Worm (Caenorhabditis elegans) whole organism, late embryonic: Measurements from ENCODE around the gene R11G1.11.

ENCODE experiments used
- dve-1 ChIP-seq: sonication (generic microtip); optimal IDR thresholded peaks from 2 replicates; lab custom pipeline; 2017; ENCODE audit warnings: antibody characterized with exemption, mild to moderate bottlenecking, missing genetic modification characterization, missing compliant biosample characterization
- fax-1 ChIP-seq: sonication (generic microtip); optimal IDR thresholded peaks from 2 replicates; lab custom pipeline; 2016; ENCODE audit warnings: missing genotype, missing genetic modification characterization, missing compliant biosample characterization
- hlh-6 ChIP-seq: sonication (generic microtip); optimal IDR thresholded peaks from 2 replicates; lab custom pipeline; 2016; ENCODE audit warnings: missing genotype, missing genetic modification characterization, missing compliant biosample characterization
- nhr-232 ChIP-seq: sonication (generic microtip); optimal IDR thresholded peaks from 2 replicates; lab custom pipeline; 2016; ENCODE audit warnings: missing genetic modification characterization, missing compliant biosample characterization
- pqm-1 ChIP-seq: sonication (generic microtip); optimal IDR thresholded peaks from 2 replicates; lab custom pipeline; 2016; ENCODE audit warnings: missing genetic modification characterization, missing compliant biosample characterization
- sdc-2 ChIP-seq: sonication (generic microtip); optimal IDR thresholded peaks from 2 replicates; lab custom pipeline; 2016; ENCODE audit warnings: missing genotype, missing genetic modification characterization, missing compliant biosample characterization
- sox-2 ChIP-seq: fragments of 200-800 bp; sonication (Bioruptor generic); IDR thresholded peaks from 2 replicates; pipeline ENCODE4 v1.3.6; 2022; ENCODE audit warnings: missing genetic modification reagents, missing genetic modification characterization, missing compliant biosample characterization
- tbx-2 ChIP-seq: sonication (generic microtip); optimal IDR thresholded peaks from 2 replicates; lab custom pipeline; 2016; ENCODE audit warnings: missing genetic modification characterization, missing compliant biosample characterization
- unc-55 ChIP-seq: sonication (generic microtip); optimal IDR thresholded peaks from 2 replicates; lab custom pipeline; 2017; ENCODE audit warnings: missing biosample characterization, missing genetic modification reagents, missing genetic modification characterization

ce11 chrX:3694172-3694571 lies 39.4 kb downstream of the R11G1.11 start:
- TF ChIP-seq sdc-2 (peak; percentile 74), unc-55 (GFP tag; lab: Kevin White, UChicago) (peak; percentile 55), fax-1 (tag; lab: Kevin White, UChicago) (no peak), dve-1 (no peak), nhr-232 (tag; lab: Kevin White, UChicago) (no peak), sox-2 (GFP tag; lab: Robert Waterston, UW) (peak; percentile 37; the same call in 1 of the 2 replicates), hlh-6 (tag; lab: Kevin White, UChicago) (peak; percentile 2), pqm-1 (tag; lab: Kevin White, UChicago) (no peak), tbx-2 (tag; lab: Kevin White, UChicago) (peak; percentile 79)
